Fruit fly (Drosophila melanogaster): ENCODE results near the gene CG10472.
A peak's percentile ranks its signal among the peaks of the same experiment; 100 is the strongest.

CG10472 gene

dm6 chr3L:6084446-6084845 is 21.7 kb upstream of the CG10472 start:
- TF ChIP-seq CG7101 (tag; optimal IDR thresholded peaks at IDR 0.05), result no peak
- TF ChIP-seq CG5204 (GFP tag; optimal IDR thresholded peaks at IDR 0.05), result peak; percentile 19

dm6 chr3L:6082561-6082960 is 19.9 kb upstream of the CG10472 start, which contains the start of gene CG13293:
TSS of gene CG13293 (plus strand) at chr3L:6082883.
- TF ChIP-seq CG33017 (tag; optimal IDR thresholded peaks at IDR 0.05), result no peak
- no peak for TF ChIP-seq Crg-1 (GFP tag; optimal IDR thresholded peaks at IDR 0.05)

DNA sequence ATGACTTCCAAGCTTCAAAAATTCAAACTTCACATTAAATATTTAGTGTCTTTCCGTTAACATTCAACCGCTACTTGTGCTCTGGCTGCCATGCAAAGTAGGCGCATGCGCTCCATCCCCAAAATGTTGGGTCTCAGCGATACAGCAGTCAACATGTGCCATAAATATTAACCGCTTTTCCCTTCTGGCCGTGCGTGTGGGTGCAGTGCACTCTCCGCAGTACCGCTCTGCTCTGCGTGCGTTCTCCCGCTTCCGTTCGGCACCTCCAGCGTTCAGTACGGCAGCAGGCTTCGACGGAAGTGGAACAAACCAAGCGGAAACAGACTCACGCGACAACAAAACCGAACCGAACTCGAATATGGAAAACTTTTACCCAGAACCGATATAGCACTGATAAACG is 13.7 kb upstream of the CG10472 start, which contains the start of gene ssp6:
Gene ssp6, plus strand, starts transcription at position 294 of the 400 bp plus-strand sequence.
- TF ChIP-seq toe (GFP tag; optimal IDR thresholded peaks at IDR 0.05) (no peak), CG33017 (tag; optimal IDR thresholded peaks at IDR 0.05) (no peak), CG1620 (GFP tag; optimal IDR thresholded peaks at IDR 0.05) (no peak), bab1 (GFP tag; optimal IDR thresholded peaks at IDR 0.05) (no peak), CG7045 (GFP tag; optimal IDR thresholded peaks at IDR 0.05) (no peak), Crg-1 (GFP tag; optimal IDR thresholded peaks at IDR 0.05) (no peak), Mnt (GFP tag; optimal IDR thresholded peaks at IDR 0.05) (no peak), Hr96 (GFP tag; optimal IDR thresholded peaks at IDR 0.05) (no peak), CG7101 (tag; optimal IDR thresholded peaks at IDR 0.05) (no peak), CG14711 (tag; optimal IDR thresholded peaks at IDR 0.05) (no peak), CG5204 (GFP tag; optimal IDR thresholded peaks at IDR 0.05) (no peak), cnc (optimal IDR thresholded peaks at IDR 0.05) (no peak), tj (GFP tag; optimal IDR thresholded peaks at IDR 0.05) (no peak), CG11617 (GFP tag; optimal IDR thresholded peaks at IDR 0.05) (no peak), ovo (GFP tag; optimal IDR thresholded peaks at IDR 0.05) (no peak), pad (GFP tag; optimal IDR thresholded peaks at IDR 0.05) (no peak), Clk (GFP tag; optimal IDR thresholded peaks at IDR 0.05) (no peak), CG12768 (GFP tag; optimal IDR thresholded peaks at IDR 0.05) (no peak), cic (GFP tag; optimal IDR thresholded peaks at IDR 0.05) (no peak), kay (GFP tag; ENCODE audit: borderline replicate concordance) (no peak)

DNA sequence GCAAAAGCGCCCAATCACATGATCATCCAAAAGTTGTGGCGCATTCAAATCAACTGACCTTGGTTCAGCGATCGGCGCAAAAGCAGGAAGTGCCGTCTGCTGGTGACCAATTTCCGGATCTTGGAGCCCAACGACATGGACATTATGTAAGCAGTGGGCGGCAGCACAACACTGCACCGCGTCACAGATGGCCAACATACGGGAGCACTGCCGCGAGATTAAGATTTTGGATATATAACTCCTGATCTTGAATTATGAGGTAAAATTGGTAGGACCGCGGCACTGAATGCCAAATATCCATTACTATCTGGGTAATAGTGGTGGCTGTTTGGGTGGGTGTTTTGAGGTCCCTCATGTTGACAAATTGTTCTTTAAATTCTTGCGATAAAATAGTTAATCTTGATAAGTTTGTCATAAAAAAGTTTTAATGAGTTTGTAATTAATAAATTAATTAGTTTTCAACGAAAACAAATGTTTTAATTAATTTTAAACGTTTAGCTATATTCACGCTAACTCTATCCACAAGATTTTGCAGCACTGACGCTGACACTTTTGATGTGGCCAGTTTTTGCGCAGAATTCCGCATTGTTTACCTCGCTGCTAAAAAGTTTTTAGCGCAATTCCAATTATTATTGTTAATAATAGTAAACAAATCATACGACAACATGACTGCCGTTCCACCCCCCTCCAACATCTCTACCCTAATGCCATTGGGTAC is 12.4 kb upstream of the CG10472 start, which contains the start of the genes CG13295 and CG6610:
Gene CG13295, minus strand, starts transcription at position 271 of the 718 bp plus-strand sequence.
Gene CG6610, plus strand, starts transcription at position 562 of the 718 bp plus-strand sequence.
- TF ChIP-seq CG5204 (GFP tag; optimal IDR thresholded peaks at IDR 0.05) (peak; percentile 49), Clk (GFP tag; optimal IDR thresholded peaks at IDR 0.05) (peak; percentile 40), cnc (optimal IDR thresholded peaks at IDR 0.05) (no peak), CG14711 (tag; optimal IDR thresholded peaks at IDR 0.05) (peak; percentile 23), pad (GFP tag; optimal IDR thresholded peaks at IDR 0.05) (peak; percentile 25), ovo (GFP tag; optimal IDR thresholded peaks at IDR 0.05) (no peak), CG7101 (tag; optimal IDR thresholded peaks at IDR 0.05) (peak; percentile 56), bab1 (GFP tag; optimal IDR thresholded peaks at IDR 0.05) (peak; percentile 54), toe (GFP tag; optimal IDR thresholded peaks at IDR 0.05) (peak; percentile 73), CG1620 (GFP tag; optimal IDR thresholded peaks at IDR 0.05) (peak; percentile 63), Crg-1 (GFP tag; optimal IDR thresholded peaks at IDR 0.05) (peak; percentile 52), Hr96 (GFP tag; optimal IDR thresholded peaks at IDR 0.05) (peak; percentile 71), kay (GFP tag; ENCODE audit: borderline replicate concordance) (no peak), CG7045 (GFP tag; optimal IDR thresholded peaks at IDR 0.05) (peak; percentile 46), Mnt (GFP tag; optimal IDR thresholded peaks at IDR 0.05) (peak; percentile 46), tj (GFP tag; optimal IDR thresholded peaks at IDR 0.05) (no peak), CG11617 (GFP tag; optimal IDR thresholded peaks at IDR 0.05) (peak; percentile 32), CG12768 (GFP tag; optimal IDR thresholded peaks at IDR 0.05) (peak; percentile 24), cic (GFP tag; optimal IDR thresholded peaks at IDR 0.05) (peak; percentile 1), CG33017 (tag; optimal IDR thresholded peaks at IDR 0.05) (peak; percentile 10)

DNA sequence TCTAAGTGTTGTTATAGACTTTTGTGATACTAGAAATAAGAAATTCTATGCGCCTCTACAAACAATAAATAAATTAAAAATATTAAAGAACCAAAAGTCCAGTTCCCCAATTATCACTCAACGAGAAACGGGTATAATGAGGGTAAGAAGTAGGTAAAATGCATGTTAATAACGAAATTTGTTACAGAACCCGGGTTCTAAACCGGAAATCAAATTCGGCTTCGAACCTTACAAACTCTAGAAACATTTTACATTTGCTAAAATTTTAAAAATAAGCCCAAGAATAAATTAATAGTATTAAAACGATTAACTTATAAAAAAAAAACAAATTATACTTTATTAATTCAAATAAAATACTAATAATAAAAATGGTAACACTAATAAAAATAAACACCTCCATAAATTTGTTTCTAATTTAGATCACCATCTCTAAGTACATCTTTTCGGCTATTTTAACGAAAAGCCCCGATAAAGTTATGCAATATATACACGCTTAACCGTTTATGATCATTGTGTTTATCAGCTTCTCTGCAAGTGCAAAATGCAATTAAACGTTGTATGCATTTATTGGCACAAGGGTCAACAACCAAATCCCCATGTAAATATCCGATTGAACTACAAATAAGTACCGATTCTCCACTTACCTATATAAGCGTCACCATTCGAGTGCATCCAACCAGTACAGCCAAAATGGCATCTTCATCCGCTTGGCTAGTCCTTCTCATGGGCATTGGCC is 8.9 kb upstream of the CG10472 start, which contains the start of gene CG6602:
Gene CG6602, plus strand, starts transcription at position 686 of the 736 bp plus-strand sequence.
- TF ChIP-seq CG5204 (GFP tag; optimal IDR thresholded peaks at IDR 0.05) (no peak), CG7045 (GFP tag; optimal IDR thresholded peaks at IDR 0.05) (peak; percentile 67), cnc (optimal IDR thresholded peaks at IDR 0.05) (no peak), cic (GFP tag; optimal IDR thresholded peaks at IDR 0.05) (no peak), CG33017 (tag; optimal IDR thresholded peaks at IDR 0.05) (no peak), ovo (GFP tag; optimal IDR thresholded peaks at IDR 0.05) (no peak), CG7101 (tag; optimal IDR thresholded peaks at IDR 0.05) (peak; percentile 34), Hr96 (GFP tag; optimal IDR thresholded peaks at IDR 0.05) (peak; percentile 33), bab1 (GFP tag; optimal IDR thresholded peaks at IDR 0.05) (peak; percentile 43), toe (GFP tag; optimal IDR thresholded peaks at IDR 0.05) (no peak), CG11617 (GFP tag; optimal IDR thresholded peaks at IDR 0.05) (peak; percentile 2), kay (GFP tag; ENCODE audit: borderline replicate concordance) (peak; percentile 17), CG12768 (GFP tag; optimal IDR thresholded peaks at IDR 0.05) (no peak), CG14711 (tag; optimal IDR thresholded peaks at IDR 0.05) (peak; percentile 26), Mnt (GFP tag; optimal IDR thresholded peaks at IDR 0.05) (peak; percentile 20), pad (GFP tag; optimal IDR thresholded peaks at IDR 0.05) (peak; percentile 30), CG1620 (GFP tag; optimal IDR thresholded peaks at IDR 0.05) (peak; percentile 37), Clk (GFP tag; optimal IDR thresholded peaks at IDR 0.05) (no peak)

DNA sequence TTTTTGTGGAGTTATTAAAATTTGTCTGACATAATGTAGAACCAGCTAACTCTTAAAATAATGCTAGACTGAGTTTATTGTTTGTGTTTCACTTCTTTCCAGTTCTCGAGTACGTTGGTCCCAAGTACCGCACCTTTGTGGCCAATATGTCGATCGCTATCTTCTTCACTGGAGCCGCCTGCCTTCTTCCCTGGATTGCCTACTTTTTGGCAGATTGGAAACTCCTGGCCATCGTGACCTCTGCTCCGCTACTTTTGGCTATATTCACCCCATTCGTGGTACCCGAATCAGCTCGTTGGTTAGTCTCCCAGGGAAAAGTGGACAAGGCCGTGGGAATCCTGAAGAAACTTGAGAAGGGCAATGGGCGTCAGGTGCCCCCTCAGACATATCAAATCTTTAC is 7.4 kb upstream of the CG10472 start:
- TF ChIP-seq Crg-1 (GFP tag; optimal IDR thresholded peaks at IDR 0.05) (no peak), cnc (optimal IDR thresholded peaks at IDR 0.05) (no peak), CG33017 (tag; optimal IDR thresholded peaks at IDR 0.05) (no peak), CG7045 (GFP tag; optimal IDR thresholded peaks at IDR 0.05) (no peak), pad (GFP tag; optimal IDR thresholded peaks at IDR 0.05) (no peak), CG12768 (GFP tag; optimal IDR thresholded peaks at IDR 0.05) (no peak), bab1 (GFP tag; optimal IDR thresholded peaks at IDR 0.05) (no peak), Hr96 (GFP tag; optimal IDR thresholded peaks at IDR 0.05) (no peak), cic (GFP tag; optimal IDR thresholded peaks at IDR 0.05) (no peak), toe (GFP tag; optimal IDR thresholded peaks at IDR 0.05) (no peak), CG1620 (GFP tag; optimal IDR thresholded peaks at IDR 0.05) (no peak), CG14711 (tag; optimal IDR thresholded peaks at IDR 0.05) (no peak), Clk (GFP tag; optimal IDR thresholded peaks at IDR 0.05) (no peak), CG7101 (tag; optimal IDR thresholded peaks at IDR 0.05) (no peak), tj (GFP tag; optimal IDR thresholded peaks at IDR 0.05) (no peak), Mnt (GFP tag; optimal IDR thresholded peaks at IDR 0.05) (no peak)
